Fruit fly (Drosophila melanogaster): ENCODE results near the gene CG42507.

Gene CG42507

dm6 chr3L:14759097-14759795 is 1.5 kb upstream of the CG42507 start (continued):
- TF ChIP-seq caup (GFP tag; optimal IDR thresholded peaks at IDR 0.05; ENCODE audit: severe bottlenecking) (peak; percentile 100), CG15011 (GFP tag; optimal IDR thresholded peaks at IDR 0.05) (peak; percentile 100), sisA (GFP tag; IDR thresholded peaks at IDR 0.05) (peak; percentile 99), CG11398 (GFP tag; optimal IDR thresholded peaks at IDR 0.05) (peak; percentile 98), Eip74EF (GFP tag; optimal IDR thresholded peaks at IDR 0.05) (peak in 1 of 2 experiments; percentile 100), sim (GFP tag; IDR thresholded peaks at IDR 0.05) (peak; percentile 98), CG13424 (tag; optimal IDR thresholded peaks at IDR 0.05) (peak; percentile 100), D19B (GFP tag; optimal IDR thresholded peaks at IDR 0.05) (peak; percentile 99), ind (GFP tag; optimal IDR thresholded peaks at IDR 0.05) (peak; percentile 99), bcd (GFP tag; optimal IDR thresholded peaks at IDR 0.05) (peak; percentile 100), Ets97D (GFP tag; optimal IDR thresholded peaks at IDR 0.05) (peak; percentile 94), BEAF-32 (GFP tag; optimal IDR thresholded peaks at IDR 0.05) (peak; percentile 52), CG1233 (GFP tag; optimal IDR thresholded peaks at IDR 0.05) (peak; percentile 100), br (optimal IDR thresholded peaks at IDR 0.05) (no peak), gcm (GFP tag; optimal IDR thresholded peaks at IDR 0.05) (peak; percentile 100), unc-4 (GFP tag; IDR thresholded peaks at IDR 0.05; ENCODE audit: partially characterized antibody) (no peak), CG18764 (GFP tag; optimal IDR thresholded peaks at IDR 0.05) (peak; percentile 99), stc (GFP tag; IDR thresholded peaks at IDR 0.05) (peak; percentile 100), Stat92E (GFP tag; optimal IDR thresholded peaks at IDR 0.05) (peak in 1 of 3 experiments; percentile 99), CG14965 (GFP tag; optimal IDR thresholded peaks at IDR 0.05; ENCODE audit: borderline replicate concordance) (peak; percentile 85), corto (GFP tag; optimal IDR thresholded peaks at IDR 0.05) (peak; percentile 99), CG2129 (GFP tag; IDR thresholded peaks at IDR 0.05; ENCODE audit: partially characterized antibody) (no peak), CG43689 (GFP tag; IDR thresholded peaks at IDR 0.05) (peak; percentile 99), CG6272 (GFP tag; IDR thresholded peaks at IDR 0.05) (peak; percentile 99), CG8944 (GFP tag; optimal IDR thresholded peaks at IDR 0.05) (peak; percentile 98), sima (GFP tag; optimal IDR thresholded peaks at IDR 0.05) (peak; percentile 97), CG17186 (GFP tag; optimal IDR thresholded peaks at IDR 0.05) (peak; percentile 95), fru (optimal IDR thresholded peaks at IDR 0.05) (no peak), PHDP (tag; optimal IDR thresholded peaks at IDR 0.05) (peak; percentile 100), croc (GFP tag; conservative IDR thresholded peaks at IDR 0.05) (peak; percentile 99), eyg (GFP tag; optimal IDR thresholded peaks at IDR 0.05) (peak; percentile 98), klu (GFP tag; IDR thresholded peaks at IDR 0.05) (peak; percentile 100), CG6689 (GFP tag; IDR thresholded peaks at IDR 0.05) (peak; percentile 99), az2 (GFP tag; optimal IDR thresholded peaks at IDR 0.05) (peak; percentile 99), Bdp1 (GFP tag; optimal IDR thresholded peaks at IDR 0.05) (peak; percentile 95), Aef1 (GFP tag; IDR thresholded peaks at IDR 0.05) (peak; percentile 99), ro (GFP tag; IDR thresholded peaks at IDR 0.05) (peak; percentile 98), ranshi (GFP tag; IDR thresholded peaks at IDR 0.05) (peak; percentile 99), Dip2 (GFP tag; IDR thresholded peaks at IDR 0.05) (peak; percentile 85), CG3995 (GFP tag; optimal IDR thresholded peaks at IDR 0.05) (peak; percentile 90), CG6654 (GFP tag; optimal IDR thresholded peaks at IDR 0.05) (peak; percentile 96), Spps (tag; optimal IDR thresholded peaks at IDR 0.05) (peak; percentile 99), phol (tag; optimal IDR thresholded peaks at IDR 0.05) (peak; percentile 100), pfk (GFP tag; optimal IDR thresholded peaks at IDR 0.05) (peak; percentile 83), vvl (GFP tag; IDR thresholded peaks at IDR 0.05) (peak; percentile 100), Doc3 (GFP tag; IDR thresholded peaks at IDR 0.05; ENCODE audit: partially characterized antibody) (no peak), CG3407 (GFP tag; optimal IDR thresholded peaks at IDR 0.05) (peak; percentile 99), grau (tag; optimal IDR thresholded peaks at IDR 0.05) (peak; percentile 100), bab2 (GFP tag; optimal IDR thresholded peaks at IDR 0.05) (peak; percentile 99), Mad (GFP tag; optimal IDR thresholded peaks at IDR 0.05) (peak; percentile 99)
